Worm (Caenorhabditis elegans): ENCODE data around the gene prp-38.

Gene prp-38

ce11 chrV:10807862-10808327, 2.1 kb upstream of the prp-38 start, which contains the start of gene plrg-1 (continued):
- TF ChIP-seq zip-4 (GFP tag; optimal IDR thresholded peaks at IDR 0.05) (peak; percentile 93), ceh-88 (GFP tag; IDR thresholded peaks at IDR 0.05) (peak; percentile 68), sup-37 (GFP tag; optimal IDR thresholded peaks at IDR 0.05) (peak; percentile 69), pax-3 (tag; optimal IDR thresholded peaks at IDR 0.05) (peak; percentile 74), efl-3 (GFP tag; optimal IDR thresholded peaks at IDR 0.05) (no peak), snpc-4 (tag; optimal IDR thresholded peaks at IDR 0.05) (peak; percentile 90), fos-1 (tag; optimal IDR thresholded peaks at IDR 0.05) (peak; percentile 71), egl-13 (tag; optimal IDR thresholded peaks at IDR 0.05) (peak; percentile 77), ztf-11 (tag; optimal IDR thresholded peaks at IDR 0.05) (peak in 1 of 2 experiments; percentile 77), nhr-237 (tag; optimal IDR thresholded peaks at IDR 0.05) (peak; percentile 57), tlp-1 (tag; optimal IDR thresholded peaks at IDR 0.05) (no peak), fkh-8 (tag; optimal IDR thresholded peaks at IDR 0.05) (peak; percentile 72), nhr-11 (tag; optimal IDR thresholded peaks at IDR 0.05) (peak; percentile 74), sptf-1 (tag; optimal IDR thresholded peaks at IDR 0.05) (no peak), lir-3 (tag; optimal IDR thresholded peaks at IDR 0.05; ENCODE audit: poor library complexity) (peak; percentile 83), jun-1 (tag; optimal IDR thresholded peaks at IDR 0.05) (peak; percentile 49), ztf-4 (tag; optimal IDR thresholded peaks at IDR 0.05) (peak; percentile 80), lin-35 (GFP tag; optimal IDR thresholded peaks at IDR 0.05) (peak; percentile 76 to 86), nhr-76 (tag; optimal IDR thresholded peaks at IDR 0.05) (no peak), C34B4.2 (tag; optimal IDR thresholded peaks at IDR 0.05) (no peak), alr-1 (tag; optimal IDR thresholded peaks at IDR 0.05; ENCODE audit: borderline replicate concordance) (no peak), nhr-90 (tag; optimal IDR thresholded peaks at IDR 0.05; ENCODE audit: poor library complexity) (peak; percentile 89), hlh-4 (tag; optimal IDR thresholded peaks at IDR 0.05) (no peak), skn-1 (tag; optimal IDR thresholded peaks at IDR 0.05) (peak; percentile 90), mep-1 (tag; optimal IDR thresholded peaks at IDR 0.05) (peak; percentile 91), xbp-1 (tag; optimal IDR thresholded peaks at IDR 0.05) (peak; percentile 86), aha-1 (tag; optimal IDR thresholded peaks at IDR 0.05) (peak; percentile 25), hpl-2 (GFP tag; optimal IDR thresholded peaks at IDR 0.05) (peak; percentile 43), lin-13 (GFP tag; optimal IDR thresholded peaks at IDR 0.05) (peak; percentile 81), ceh-82 (tag; optimal IDR thresholded peaks at IDR 0.05) (peak; percentile 69 to 89 (median 84)), ceh-8 (GFP tag; optimal IDR thresholded peaks at IDR 0.05) (peak; percentile 83), blmp-1 (tag; optimal IDR thresholded peaks at IDR 0.05) (peak; percentile 74), unc-30 (tag; optimal IDR thresholded peaks at IDR 0.05) (no peak), ceh-90 (tag; optimal IDR thresholded peaks at IDR 0.05) (peak; percentile 51), nhr-84 (tag; optimal IDR thresholded peaks at IDR 0.05) (no peak), nhr-19 (GFP tag; conservative IDR thresholded peaks at IDR 0.05) (peak; percentile 93), vab-15 (tag; optimal IDR thresholded peaks at IDR 0.05) (peak; percentile 75), dsc-1 (tag; optimal IDR thresholded peaks at IDR 0.05) (peak; percentile 91)

ce11 chrV:10804374-10804773, 1.5 kb downstream of the prp-38 start, which contains the start of gene secs-1:
secs-1 (minus strand) TSS chrV:10804474.
- TF ChIP-seq nhr-28 (tag; optimal IDR thresholded peaks at IDR 0.05): no peak
- TF ChIP-seq egl-13 (tag; optimal IDR thresholded peaks at IDR 0.05): no peak
- no peak for TF ChIP-seq mef-2 (tag; optimal IDR thresholded peaks at IDR 0.05)
- no peak for TF ChIP-seq nhr-19 (GFP tag; conservative IDR thresholded peaks at IDR 0.05)
- TF ChIP-seq isw-1 (GFP tag; IDR thresholded peaks at IDR 0.05): no peak
- TF ChIP-seq tlp-1 (tag; optimal IDR thresholded peaks at IDR 0.05): no peak
- no peak for TF ChIP-seq hlh-17 (GFP tag; optimal IDR thresholded peaks at IDR 0.05; ENCODE audit: borderline replicate concordance)
- no peak for TF ChIP-seq alr-1 (tag; optimal IDR thresholded peaks at IDR 0.05; ENCODE audit: borderline replicate concordance)
- no peak for TF ChIP-seq nhr-77 (tag; optimal IDR thresholded peaks at IDR 0.05)
- TF ChIP-seq unc-30 (tag; optimal IDR thresholded peaks at IDR 0.05): no peak
- no peak for TF ChIP-seq nhr-71 (tag; optimal IDR thresholded peaks at IDR 0.05)
- no peak for TF ChIP-seq nhr-20 (tag; optimal IDR thresholded peaks at IDR 0.05)
- no peak for TF ChIP-seq mep-1 (tag; optimal IDR thresholded peaks at IDR 0.05)
- TF ChIP-seq lsy-2 (tag; optimal IDR thresholded peaks at IDR 0.05): no peak
- no peak for TF ChIP-seq dsc-1 (tag; optimal IDR thresholded peaks at IDR 0.05)
- no peak for TF ChIP-seq efl-1 (optimal IDR thresholded peaks at IDR 0.05)
- TF ChIP-seq efl-1 (GFP tag; optimal IDR thresholded peaks at IDR 0.05 in 1 of 2): no peak
